Fruit fly (Drosophila melanogaster) whole organism, larva: Measurements from ENCODE around the gene ttm2.
A peak's percentile ranks its signal among the peaks of the same experiment; 100 is the strongest.

ENCODE experiments used
- noc ChIP-seq: fragments of 200-800 bp; sonication (Bioruptor generic); optimal IDR thresholded peaks from 3 replicates; lab custom pipeline; 2019; ENCODE audit warnings: missing biosample characterization, mild to moderate bottlenecking, missing genetic modification characterization, moderate library complexity

The ttm2 gene

dm6 chr3L:312323-312722 is 37.4 kb downstream of the ttm2 start:
- no peak for TF ChIP-seq noc (tag; lab: Kevin White, UChicago)

- TF ChIP-seq noc (tag; lab: Kevin White, UChicago), result no peak
These were observed 40.2 kb downstream of the ttm2 start for dm6 chr3L:315140-315539.

dm6 chr3L:316784-317183 is 41.8 kb downstream of the ttm2 start, which contains the start of gene ddbt:
ddbt (plus strand) TSS chr3L:317084.
- TF ChIP-seq noc (tag; lab: Kevin White, UChicago), result no peak

dm6 chr3L:319145-320009 is 44.4 kb downstream of the ttm2 start, which contains the start of gene fwd:
fwd (minus strand) TSS chr3L:319884.
- TF ChIP-seq noc (tag; lab: Kevin White, UChicago), result peak; percentile 36

dm6 chr3L:320010-320337 is 45.0 kb downstream of the ttm2 start:
- TF ChIP-seq noc (tag; lab: Kevin White, UChicago), result no peak

- no peak for TF ChIP-seq noc (tag; lab: Kevin White, UChicago)
These were observed 45.8 kb downstream of the ttm2 start for dm6 chr3L:320798-321197.

dm6 chr3L:321495-321894 is 46.5 kb downstream of the ttm2 start:
- no peak for TF ChIP-seq noc (tag; lab: Kevin White, UChicago)

dm6 chr3L:324486-324885 is 49.5 kb downstream of the ttm2 start, which contains the start of gene CG32344:
CG32344 (minus strand) TSS chr3L:324720.
- TF ChIP-seq noc (tag; lab: Kevin White, UChicago), result no peak
